Worm (Caenorhabditis elegans) whole organism, midembryonic: ENCODE data around the gene T12D8.10.

ENCODE experiments used
- T22C8.4 ChIP-seq: fragments of 200-800 bp; sonication (Bioruptor generic); IDR thresholded peaks from 2 replicates; pipeline ENCODE4 v1.3.6; 2022; ENCODE audit warnings: missing genetic modification characterization, missing compliant biosample characterization
- cog-1 ChIP-seq: sonication (generic microtip); optimal IDR thresholded peaks from 2 replicates; lab custom pipeline; 2016; ENCODE audit warnings: missing genetic modification characterization, missing compliant biosample characterization
- flt-1 ChIP-seq: fragments of 200-800 bp; sonication (Bioruptor generic); IDR thresholded peaks from 2 replicates; pipeline ENCODE4 v1.3.6; 2022; ENCODE audit warnings: missing genetic modification characterization, missing compliant biosample characterization
- klf-2 ChIP-seq: fragments of 200-800 bp; sonication (Bioruptor generic); conservative IDR thresholded peaks from 2 replicates; pipeline ENCODE4 v1.3.6; 2022; ENCODE audit warnings: missing genetic modification reagents, missing genetic modification characterization, missing compliant biosample characterization
- med-1 ChIP-seq: sonication (generic microtip); optimal IDR thresholded peaks from 2 replicates; lab custom pipeline; 2017; ENCODE audit warnings: missing genetic modification characterization, mild to moderate bottlenecking, missing compliant biosample characterization, antibody characterized with exemption, missing genetic modification reagents; ENCODE audit not compliant: insufficient read depth
- ref-1 ChIP-seq: fragments of 200-800 bp; sonication (Bioruptor generic); conservative IDR thresholded peaks from 2 replicates; pipeline ENCODE4 v1.3.6; 2022; ENCODE audit warnings: missing genetic modification reagents, missing genetic modification characterization, missing compliant biosample characterization
- tab-1 ChIP-seq: fragments of 200-800 bp; sonication (Bioruptor generic); IDR thresholded peaks from 2 replicates; pipeline ENCODE4 v1.3.6; 2022; ENCODE audit warnings: missing genetic modification characterization, missing compliant biosample characterization
- ztf-23 ChIP-seq: fragments of 200-800 bp; sonication (Bioruptor generic); IDR thresholded peaks from 2 replicates; pipeline ENCODE4 v1.3.6; 2022; ENCODE audit warnings: missing genetic modification reagents, missing genetic modification characterization, missing compliant biosample characterization
- ztf-29 ChIP-seq: fragments of 200-800 bp; sonication (Bioruptor generic); IDR thresholded peaks from 2 replicates; pipeline ENCODE4 v1.3.6; 2022; ENCODE audit warnings: missing genetic modification reagents, missing genetic modification characterization, missing compliant biosample characterization

T12D8.10 gene

ce11 chrIII:13633826-13634225 lies 8.3 kb downstream of the T12D8.10 start:
- TF ChIP-seq klf-2 (no peak), ref-1 (GFP tag; lab: Robert Waterston, UW) (no peak), cog-1 (tag; lab: Kevin White, UChicago) (no peak), T22C8.4 (GFP tag; lab: Robert Waterston, UW) (no peak), flt-1 (GFP tag; lab: Robert Waterston, UW) (no peak), med-1 (GFP tag; lab: Kevin White, UChicago) (no peak), ztf-29 (GFP tag; lab: Robert Waterston, UW) (no peak), tab-1 (no peak), ztf-23 (no peak)

ce11 chrIII:13630708-13631107 lies 11.4 kb downstream of the T12D8.10 start, which contains the start of gene arrd-17:
Gene arrd-17 (minus strand): TSS chrIII:13630808.
- TF ChIP-seq T22C8.4 (GFP tag; lab: Robert Waterston, UW) (no peak), med-1 (GFP tag; lab: Kevin White, UChicago) (no peak), cog-1 (tag; lab: Kevin White, UChicago) (no peak)

ce11 chrIII:13626692-13627091 lies 15.4 kb downstream of the T12D8.10 start, which contains the start of gene T12D8.5:
Gene T12D8.5 (minus strand): TSS chrIII:13626786.
- TF ChIP-seq klf-2 (no peak), ztf-29 (GFP tag; lab: Robert Waterston, UW) (no peak), ztf-23 (no peak), ref-1 (GFP tag; lab: Robert Waterston, UW) (no peak), flt-1 (GFP tag; lab: Robert Waterston, UW) (no peak)

ce11 chrIII:13625650-13626430 lies 16.3 kb downstream of the T12D8.10 start:
- no peak for TF ChIP-seq cog-1 (tag; lab: Kevin White, UChicago)
- no peak for TF ChIP-seq klf-2
- TF ChIP-seq tab-1: no peak
- no peak for TF ChIP-seq med-1 (GFP tag; lab: Kevin White, UChicago)
- no peak for TF ChIP-seq ztf-23
- TF ChIP-seq T22C8.4 (GFP tag; lab: Robert Waterston, UW): peak; percentile 16; the same call in 1 of the 2 replicates
- TF ChIP-seq ref-1 (GFP tag; lab: Robert Waterston, UW): no peak
- 0 out of 2 replicates have a peak, but pooled peaks have one; percentile 60 for TF ChIP-seq flt-1 (GFP tag; lab: Robert Waterston, UW)
- TF ChIP-seq ztf-29 (GFP tag; lab: Robert Waterston, UW): no peak

ce11 chrIII:13624226-13624625 lies 17.9 kb downstream of the T12D8.10 start, which contains the start of gene taf-9:
Gene taf-9 (plus strand): TSS chrIII:13624276.
- no peak for TF ChIP-seq ztf-29 (GFP tag; lab: Robert Waterston, UW)
- no peak for TF ChIP-seq flt-1 (GFP tag; lab: Robert Waterston, UW)
- TF ChIP-seq tab-1: no peak
- TF ChIP-seq T22C8.4 (GFP tag; lab: Robert Waterston, UW): no peak
- TF ChIP-seq ref-1 (GFP tag; lab: Robert Waterston, UW): no peak
- TF ChIP-seq klf-2: no peak
- TF ChIP-seq med-1 (GFP tag; lab: Kevin White, UChicago): no peak
- TF ChIP-seq cog-1 (tag; lab: Kevin White, UChicago): no peak
- no peak for TF ChIP-seq ztf-23

- TF ChIP-seq tab-1 (no peak), flt-1 (GFP tag; lab: Robert Waterston, UW) (no peak), med-1 (GFP tag; lab: Kevin White, UChicago) (no peak), ref-1 (GFP tag; lab: Robert Waterston, UW) (no peak), ztf-29 (GFP tag; lab: Robert Waterston, UW) (no peak), klf-2 (no peak), cog-1 (tag; lab: Kevin White, UChicago) (no peak), T22C8.4 (GFP tag; lab: Robert Waterston, UW) (no peak), ztf-23 (no peak)
These were observed 19.1 kb downstream of the T12D8.10 start, which contains the start of gene mlc-5 for ce11 chrIII:13623014-13623413. Gene mlc-5 (plus strand): TSS chrIII:13623314.

- TF ChIP-seq cog-1 (tag; lab: Kevin White, UChicago) (no peak), ztf-23 (peak; percentile 59), tab-1 (no peak), klf-2 (no peak), T22C8.4 (GFP tag; lab: Robert Waterston, UW) (0 out of 2 replicates have a peak, but pooled peaks have one; percentile 15)
These were observed 19.9 kb downstream of the T12D8.10 start, which contains the start of gene hip-1 for ce11 chrIII:13622268-13622667. Gene hip-1 (minus strand): TSS chrIII:13622492.

- TF ChIP-seq ref-1 (GFP tag; lab: Robert Waterston, UW) (no peak), T22C8.4 (GFP tag; lab: Robert Waterston, UW) (no peak), flt-1 (GFP tag; lab: Robert Waterston, UW) (no peak), klf-2 (no peak), cog-1 (tag; lab: Kevin White, UChicago) (no peak), med-1 (GFP tag; lab: Kevin White, UChicago) (no peak), ztf-23 (no peak), tab-1 (no peak)
These were observed 20.4 kb downstream of the T12D8.10 start for ce11 chrIII:13621717-13622116.

ce11 chrIII:13621012-13621411 lies 21.1 kb downstream of the T12D8.10 start:
- TF ChIP-seq ztf-29 (GFP tag; lab: Robert Waterston, UW): no peak
- no peak for TF ChIP-seq ztf-23
- no peak for TF ChIP-seq T22C8.4 (GFP tag; lab: Robert Waterston, UW)
- TF ChIP-seq klf-2: no peak
- TF ChIP-seq med-1 (GFP tag; lab: Kevin White, UChicago): no peak
- no peak for TF ChIP-seq flt-1 (GFP tag; lab: Robert Waterston, UW)
- no peak for TF ChIP-seq tab-1
- no peak for TF ChIP-seq cog-1 (tag; lab: Kevin White, UChicago)
- TF ChIP-seq ref-1 (GFP tag; lab: Robert Waterston, UW): no peak
